Fruit fly (Drosophila melanogaster): ENCODE data around the gene Oat.

The Oat gene

dm6 chr3L:19634788-19635448 is 14.7 kb downstream of the Oat start (continued):
- TF ChIP-seq p53 (GFP tag; optimal IDR thresholded peaks at IDR 0.05): no peak
- peak; percentile 49 for TF ChIP-seq CG9817 (tag; optimal IDR thresholded peaks at IDR 0.05)
- TF ChIP-seq CG14014 (GFP tag; IDR thresholded peaks at IDR 0.05): peak; percentile 64
- TF ChIP-seq Hsf (GFP tag; optimal IDR thresholded peaks at IDR 0.05): no peak
- peak; percentile 71 for TF ChIP-seq Asciz (GFP tag; optimal IDR thresholded peaks at IDR 0.05)
- TF ChIP-seq tx (GFP tag; optimal IDR thresholded peaks at IDR 0.05): no peak
- no peak for TF ChIP-seq CG14050 (GFP tag; IDR thresholded peaks at IDR 0.05)
- no peak for TF ChIP-seq Oaz (GFP tag; IDR thresholded peaks at IDR 0.05)
- peak; percentile 91 for TF ChIP-seq CG11695 (GFP tag; IDR thresholded peaks at IDR 0.05)
- peak; percentile 91 for TF ChIP-seq CG7839 (tag; optimal IDR thresholded peaks at IDR 0.05)
- peak; percentile 72 for TF ChIP-seq nom (GFP tag; optimal IDR thresholded peaks at IDR 0.05)
- TF ChIP-seq rib (GFP tag; IDR thresholded peaks at IDR 0.05): no peak
- peak; percentile 86 for TF ChIP-seq tgo (GFP tag; IDR thresholded peaks at IDR 0.05)
- peak; percentile 73 for TF ChIP-seq Six4 (GFP tag; optimal IDR thresholded peaks at IDR 0.05)
- peak; percentile 82 for TF ChIP-seq CG7271 (tag; optimal IDR thresholded peaks at IDR 0.05)
- TF ChIP-seq cwo (GFP tag; optimal IDR thresholded peaks at IDR 0.05): peak; percentile 77
- peak; percentile 73 for TF ChIP-seq CG32772 (GFP tag; IDR thresholded peaks at IDR 0.05)
- peak; percentile 69 for TF ChIP-seq Sox102F (GFP tag; optimal IDR thresholded peaks at IDR 0.05)
- TF ChIP-seq CG10543 (GFP tag; optimal IDR thresholded peaks at IDR 0.05): peak; percentile 48
- no peak for TF ChIP-seq CG30020 (tag; optimal IDR thresholded peaks at IDR 0.05)
- peak; percentile 43; the same call in 1 of the 2 replicates for TF ChIP-seq CG17328 (GFP tag; IDR thresholded peaks at IDR 0.05)
- TF ChIP-seq Xrp1 (GFP tag; IDR thresholded peaks at IDR 0.05): peak; percentile 83
- TF ChIP-seq salm (tag; optimal IDR thresholded peaks at IDR 0.05): no peak
- peak; percentile 18 for TF ChIP-seq CG13123 (GFP tag; optimal IDR thresholded peaks at IDR 0.05)
- peak; percentile 63 for TF ChIP-seq Hr3 (GFP tag; optimal IDR thresholded peaks at IDR 0.05)
- peak; percentile 1 for TF ChIP-seq Max (GFP tag; optimal IDR thresholded peaks at IDR 0.05)
- TF ChIP-seq CG16863 (GFP tag; optimal IDR thresholded peaks at IDR 0.05): no peak
- TF ChIP-seq Gug (GFP tag; IDR thresholded peaks at IDR 0.05): no peak; the same call in 3 of the 4 replicates
- no peak for TF ChIP-seq H15 (GFP tag; IDR thresholded peaks at IDR 0.05)
- TF ChIP-seq CG12219 (GFP tag; optimal IDR thresholded peaks at IDR 0.05): no peak
- TF ChIP-seq CG2678 (tag; optimal IDR thresholded peaks at IDR 0.05): peak; percentile 94
- TF ChIP-seq dati (GFP tag; IDR thresholded peaks at IDR 0.05): no peak
- TF ChIP-seq sqz (GFP tag; optimal IDR thresholded peaks at IDR 0.05): no peak
- no peak for TF ChIP-seq abd-A (tag; optimal IDR thresholded peaks at IDR 0.05)
- TF ChIP-seq CG12236 (GFP tag; optimal IDR thresholded peaks at IDR 0.05): no peak
- no peak for TF ChIP-seq da (GFP tag; optimal IDR thresholded peaks at IDR 0.05)
- TF ChIP-seq inv (GFP tag; IDR thresholded peaks at IDR 0.05; ENCODE audit: partially characterized antibody): no peak
- TF ChIP-seq CG8281 (tag; optimal IDR thresholded peaks at IDR 0.05): peak; percentile 59
- no peak for TF ChIP-seq mld (GFP tag; IDR thresholded peaks at IDR 0.05; ENCODE audit: partially characterized antibody)
- no peak for TF ChIP-seq CG14860 (GFP tag; IDR thresholded peaks at IDR 0.05; ENCODE audit: partially characterized antibody)
- no peak for TF ChIP-seq pum (GFP tag; optimal IDR thresholded peaks at IDR 0.05)
- no peak for TF ChIP-seq luna (GFP tag; optimal IDR thresholded peaks at IDR 0.05)
- no peak for TF ChIP-seq prd (optimal IDR thresholded peaks at IDR 0.05)
- peak; percentile 79 for TF ChIP-seq prd (GFP tag; IDR thresholded peaks at IDR 0.05)
- no peak for TF ChIP-seq HLH4C (GFP tag; IDR thresholded peaks at IDR 0.05; ENCODE audit: partially characterized antibody)
- no peak for TF ChIP-seq en (GFP tag; optimal IDR thresholded peaks at IDR 0.05)
- TF ChIP-seq ewg (GFP tag; optimal IDR thresholded peaks at IDR 0.05): no peak
- TF ChIP-seq exex (tag; optimal IDR thresholded peaks at IDR 0.05): peak; percentile 52
- TF ChIP-seq her (GFP tag; optimal IDR thresholded peaks at IDR 0.05): no peak
- no peak for TF ChIP-seq ham (GFP tag; IDR thresholded peaks at IDR 0.05)

All from whole organism, embryonic.